Worm (Caenorhabditis elegans) whole organism, L3 larva: ENCODE results near the gene C05B5.1.

Experiments used
- ama-1 ChIP-seq: fragments of 150-350 bp; optimal IDR thresholded peaks from 2 replicates; lab custom pipeline; 2018
- daf-12 ChIP-seq: fragments of 150-350 bp; optimal IDR thresholded peaks from 2 replicates; lab custom pipeline; 2014; ENCODE audit warnings: missing biosample characterization, missing genetic modification reagents, missing genetic modification characterization
- elt-2 ChIP-seq: sonication (generic microtip); optimal IDR thresholded peaks from 2 replicates; lab custom pipeline; 2016; ENCODE audit warnings: missing genetic modification reagents, mild to moderate bottlenecking, missing genetic modification characterization, missing compliant biosample characterization
- nfya-1 ChIP-seq: sonication (generic microtip); optimal IDR thresholded peaks from 2 replicates; lab custom pipeline; 2017; ENCODE audit warnings: missing genetic modification characterization, mild to moderate bottlenecking, missing compliant biosample characterization, antibody characterized with exemption, moderate library complexity; ENCODE audit not compliant: insufficient read depth
- nhr-11 ChIP-seq: fragments of 150-350 bp; optimal IDR thresholded peaks from 2 replicates; lab custom pipeline; 2014; ENCODE audit warnings: missing biosample characterization, missing genetic modification characterization
- zag-1 ChIP-seq: fragments of 150-350 bp; optimal IDR thresholded peaks from 2 replicates; lab custom pipeline; 2014; ENCODE audit warnings: missing biosample characterization, missing genetic modification characterization

- no peak for TF ChIP-seq elt-2 (tag; lab: Kevin White, UChicago)
- no peak for TF ChIP-seq nhr-11 (tag; lab: Kevin White, UChicago)
- no peak for TF ChIP-seq ama-1 (lab: Kevin White, UChicago)
- no peak for TF ChIP-seq zag-1
- no peak for TF ChIP-seq daf-12
- no peak for TF ChIP-seq nfya-1
Measured at ce11 chrIII:10033881-10034280, 45.6 kb upstream of the C05B5.1 start, which contains the start of gene M04D8.8.
